Fruit fly (Drosophila melanogaster): ENCODE measurements around the gene ND-24L.

ND-24L gene

dm6 chr3L:17316220-17316619, 4.4 kb downstream of the ND-24L start:
- TF ChIP-seq CG5204 (GFP tag; optimal IDR thresholded peaks at IDR 0.05) (no peak), CG7045 (GFP tag; optimal IDR thresholded peaks at IDR 0.05) (no peak), Hr96 (GFP tag; optimal IDR thresholded peaks at IDR 0.05) (no peak), tj (GFP tag; optimal IDR thresholded peaks at IDR 0.05) (no peak), CG12768 (GFP tag; optimal IDR thresholded peaks at IDR 0.05) (no peak), Crg-1 (GFP tag; optimal IDR thresholded peaks at IDR 0.05) (no peak)

- no peak for TF ChIP-seq cnc (optimal IDR thresholded peaks at IDR 0.05)
- TF ChIP-seq Clk (GFP tag; optimal IDR thresholded peaks at IDR 0.05): no peak
- TF ChIP-seq Mnt (GFP tag; optimal IDR thresholded peaks at IDR 0.05): no peak
- no peak for TF ChIP-seq toe (GFP tag; optimal IDR thresholded peaks at IDR 0.05)
- TF ChIP-seq kay (GFP tag; ENCODE audit: borderline replicate concordance): no peak
- TF ChIP-seq CG14711 (tag; optimal IDR thresholded peaks at IDR 0.05): no peak
Observed at dm6 chr3L:17310509-17310908, 10.1 kb downstream of the ND-24L start.

dm6 chr3L:17292205-17292604, 28.4 kb downstream of the ND-24L start:
- TF ChIP-seq CG12768 (GFP tag; optimal IDR thresholded peaks at IDR 0.05): no peak
- TF ChIP-seq CG1620 (GFP tag; optimal IDR thresholded peaks at IDR 0.05): no peak
- TF ChIP-seq Hr96 (GFP tag; optimal IDR thresholded peaks at IDR 0.05): no peak
- no peak for TF ChIP-seq tj (GFP tag; optimal IDR thresholded peaks at IDR 0.05)
- no peak for TF ChIP-seq Clk (GFP tag; optimal IDR thresholded peaks at IDR 0.05)
- no peak for TF ChIP-seq Crg-1 (GFP tag; optimal IDR thresholded peaks at IDR 0.05)
- TF ChIP-seq cnc (optimal IDR thresholded peaks at IDR 0.05): no peak
- no peak for TF ChIP-seq bab1 (GFP tag; optimal IDR thresholded peaks at IDR 0.05)
- TF ChIP-seq CG7045 (GFP tag; optimal IDR thresholded peaks at IDR 0.05): no peak
- TF ChIP-seq CG11617 (GFP tag; optimal IDR thresholded peaks at IDR 0.05): no peak

Data from whole organism, adult.